Fruit fly (Drosophila melanogaster): ENCODE data around the gene CG13460.
A peak's percentile ranks its signal among the peaks of the same experiment; 100 is the strongest.

The CG13460 gene

dm6 chr3L:15107776-15108379 is 46.4 kb upstream of the CG13460 start (continued):
- peak; percentile 75 for TF ChIP-seq Ets65A (GFP tag)
- 0 out of 3 replicates have a peak, but pooled peaks have one; percentile 10 for TF ChIP-seq CG11560 (tag; IDR thresholded peaks at IDR 0.05)
- peak; percentile 59 for TF ChIP-seq CG16815 (GFP tag; optimal IDR thresholded peaks at IDR 0.05)
- TF ChIP-seq CG4854 (GFP tag; optimal IDR thresholded peaks at IDR 0.05) = no peak
- peak; percentile 10 for TF ChIP-seq Hsf (GFP tag; optimal IDR thresholded peaks at IDR 0.05)
- TF ChIP-seq nmo (GFP tag; optimal IDR thresholded peaks at IDR 0.05) = peak; percentile 80
- TF ChIP-seq CG12391 (tag; optimal IDR thresholded peaks at IDR 0.05) = peak; percentile 65
- TF ChIP-seq CG7839 (tag; optimal IDR thresholded peaks at IDR 0.05) = peak; percentile 68
- TF ChIP-seq Six4 (GFP tag; optimal IDR thresholded peaks at IDR 0.05) = peak; percentile 47
- no peak for TF ChIP-seq Hey (tag; optimal IDR thresholded peaks at IDR 0.05)
- peak; percentile 54; the same call in 2 of the 3 replicates for TF ChIP-seq row (GFP tag; IDR thresholded peaks at IDR 0.05)
- no peak for TF ChIP-seq fu2 (GFP tag; optimal IDR thresholded peaks at IDR 0.05)
- TF ChIP-seq wor (GFP tag; IDR thresholded peaks at IDR 0.05) = peak; percentile 40; the same call in 1 of the 2 replicates
- peak; percentile 76 for TF ChIP-seq CG17829 (tag; optimal IDR thresholded peaks at IDR 0.05)
- peak; percentile 58 for TF ChIP-seq CG13424 (tag; optimal IDR thresholded peaks at IDR 0.05)
- no peak for TF ChIP-seq sna (GFP tag; IDR thresholded peaks at IDR 0.05; ENCODE audit: partially characterized antibody)
- no peak for TF ChIP-seq CG11247 (GFP tag; IDR thresholded peaks at IDR 0.05)
- peak; percentile 40 for TF ChIP-seq NfI (GFP tag; optimal IDR thresholded peaks at IDR 0.05)
- TF ChIP-seq Dip2 (GFP tag; IDR thresholded peaks at IDR 0.05) = no peak
- 0 out of 2 replicates have a peak, but pooled peaks have one; percentile 20 for TF ChIP-seq CG32532 (GFP tag; IDR thresholded peaks at IDR 0.05)
- TF ChIP-seq Usf (GFP tag; optimal IDR thresholded peaks at IDR 0.05) = peak; percentile 5
- TF ChIP-seq CG15696 (tag; optimal IDR thresholded peaks at IDR 0.05) = peak; percentile 53
- TF ChIP-seq Dref (GFP tag; IDR thresholded peaks at IDR 0.05) = no peak
- peak; percentile 50 for TF ChIP-seq CG2875 (GFP tag; optimal IDR thresholded peaks at IDR 0.05)
- TF ChIP-seq CG1529 (GFP tag; optimal IDR thresholded peaks at IDR 0.05) = peak; percentile 58
- TF ChIP-seq CG10366 (GFP tag; IDR thresholded peaks at IDR 0.05) = peak; percentile 9; the same call in 1 of the 2 replicates
- 0 out of 2 replicates have a peak, but pooled peaks have one; percentile 44 for TF ChIP-seq CG17328 (GFP tag; IDR thresholded peaks at IDR 0.05)
- peak; percentile 11 for TF ChIP-seq sqz (GFP tag; optimal IDR thresholded peaks at IDR 0.05)
- no peak for TF ChIP-seq CG18011 (GFP tag; optimal IDR thresholded peaks at IDR 0.05)
- TF ChIP-seq so (GFP tag; IDR thresholded peaks at IDR 0.05) = no peak
- peak; percentile 30 for TF ChIP-seq CG2202 (tag; optimal IDR thresholded peaks at IDR 0.05)
- TF ChIP-seq gsb (GFP tag; IDR thresholded peaks at IDR 0.05) = no peak
- TF ChIP-seq CG1792 (GFP tag; optimal IDR thresholded peaks at IDR 0.05) = no peak
- no peak for TF ChIP-seq CG6765 (GFP tag; optimal IDR thresholded peaks at IDR 0.05)
- TF ChIP-seq bcd (GFP tag; optimal IDR thresholded peaks at IDR 0.05) = peak; percentile 57
- TF ChIP-seq Drgx (GFP tag; IDR thresholded peaks at IDR 0.05) = peak; percentile 87
- TF ChIP-seq TFAM (GFP tag; optimal IDR thresholded peaks at IDR 0.05) = no peak
- peak; percentile 36; the same call in 1 of the 3 replicates for TF ChIP-seq ci (GFP tag; IDR thresholded peaks at IDR 0.05)
- peak; percentile 26 for TF ChIP-seq Hand (GFP tag; optimal IDR thresholded peaks at IDR 0.05)
- TF ChIP-seq CG33557 (GFP tag; optimal IDR thresholded peaks at IDR 0.05) = peak; percentile 70
- TF ChIP-seq CG10979 (tag; optimal IDR thresholded peaks at IDR 0.05) = peak; percentile 80
- TF ChIP-seq cg (GFP tag; optimal IDR thresholded peaks at IDR 0.05) = peak; percentile 37
- no peak for TF ChIP-seq Hmx (GFP tag; optimal IDR thresholded peaks at IDR 0.05)
- no peak for TF ChIP-seq Fer3 (tag; optimal IDR thresholded peaks at IDR 0.05)
- TF ChIP-seq chif (GFP tag; optimal IDR thresholded peaks at IDR 0.05) = peak in 1 of 2 experiments; percentile 1
- TF ChIP-seq CG30403 (GFP tag; optimal IDR thresholded peaks at IDR 0.05) = peak; percentile 55
- peak; percentile 5; the same call in 1 of the 4 replicates for TF ChIP-seq Gug (GFP tag; IDR thresholded peaks at IDR 0.05)
- peak; percentile 30 for TF ChIP-seq nerfin-1 (tag; optimal IDR thresholded peaks at IDR 0.05)
- TF ChIP-seq Nf-YB (GFP tag; optimal IDR thresholded peaks at IDR 0.05) = peak; percentile 19
- no peak for TF ChIP-seq CG8089 (GFP tag; optimal IDR thresholded peaks at IDR 0.05)
